Worm (Caenorhabditis elegans): ENCODE results near the gene Y42H9AR.4.

The Y42H9AR.4 gene

ce11 chrIV:8107502-8107901, 4.5 kb downstream of the Y42H9AR.4 start, which contains the start of gene rabs-5:
TSS of gene rabs-5 (minus strand) at chrIV:8107602.
- TF ChIP-seq elt-2 (tag; optimal IDR thresholded peaks at IDR 0.05) = no peak
- TF ChIP-seq lin-39 (tag; optimal IDR thresholded peaks at IDR 0.05) = no peak
- TF ChIP-seq ceh-82 (tag; optimal IDR thresholded peaks at IDR 0.05) = no peak
- TF ChIP-seq elt-3 (tag; optimal IDR thresholded peaks at IDR 0.05) = no peak
- TF ChIP-seq fkh-10 (GFP tag; optimal IDR thresholded peaks at IDR 0.05) = no peak
- TF ChIP-seq nhr-77 (tag; optimal IDR thresholded peaks at IDR 0.05) = no peak
- no peak for TF ChIP-seq nhr-23 (tag; optimal IDR thresholded peaks at IDR 0.05)
- no peak for TF ChIP-seq egl-27 (tag; optimal IDR thresholded peaks at IDR 0.05)
- TF ChIP-seq jun-1 (tag; optimal IDR thresholded peaks at IDR 0.05) = no peak
- TF ChIP-seq mdl-1 (tag; optimal IDR thresholded peaks at IDR 0.05) = no peak

ce11 chrIV:8105083-8105482, 6.9 kb downstream of the Y42H9AR.4 start:
- TF ChIP-seq daf-12 (tag; optimal IDR thresholded peaks at IDR 0.05) = no peak
- TF ChIP-seq egl-5 (tag; optimal IDR thresholded peaks at IDR 0.05) = no peak
- no peak for TF ChIP-seq nhr-77 (tag; optimal IDR thresholded peaks at IDR 0.05)
- TF ChIP-seq ztf-4 (tag; optimal IDR thresholded peaks at IDR 0.05) = no peak
- no peak for TF ChIP-seq zag-1 (tag; optimal IDR thresholded peaks at IDR 0.05)
- no peak for TF ChIP-seq ama-1 (optimal IDR thresholded peaks at IDR 0.05)
- no peak for TF ChIP-seq R02D3.7 (tag; optimal IDR thresholded peaks at IDR 0.05)
- no peak for TF ChIP-seq elt-1 (tag; optimal IDR thresholded peaks at IDR 0.05)
- no peak for TF ChIP-seq ceh-9 (tag; optimal IDR thresholded peaks at IDR 0.05)
- TF ChIP-seq lin-15B (tag; optimal IDR thresholded peaks at IDR 0.05) = no peak
- no peak for TF ChIP-seq lsy-12 (tag; optimal IDR thresholded peaks at IDR 0.05)
- no peak for TF ChIP-seq elt-3 (tag; optimal IDR thresholded peaks at IDR 0.05)
- TF ChIP-seq ceh-16 (tag; optimal IDR thresholded peaks at IDR 0.05) = no peak

ce11 chrIV:8103196-8103595, 8.8 kb downstream of the Y42H9AR.4 start:
- TF ChIP-seq unc-62 (GFP tag; optimal IDR thresholded peaks at IDR 0.05) (no peak), ceh-82 (tag; optimal IDR thresholded peaks at IDR 0.05) (no peak), nhr-43 (tag; optimal IDR thresholded peaks at IDR 0.05; ENCODE audit: poor library complexity, severe bottlenecking) (peak; percentile 66), fkh-2 (tag; optimal IDR thresholded peaks at IDR 0.05) (no peak), nhr-11 (tag; optimal IDR thresholded peaks at IDR 0.05) (no peak), ztf-11 (tag; optimal IDR thresholded peaks at IDR 0.05) (no peak), elt-3 (tag; optimal IDR thresholded peaks at IDR 0.05) (peak in 1 of 3 experiments; percentile 16), elt-2 (tag; optimal IDR thresholded peaks at IDR 0.05) (no peak), mdl-1 (tag; optimal IDR thresholded peaks at IDR 0.05) (no peak), unc-39 (tag; optimal IDR thresholded peaks at IDR 0.05) (no peak), nhr-67 (tag; optimal IDR thresholded peaks at IDR 0.05) (no peak), nhr-23 (tag; optimal IDR thresholded peaks at IDR 0.05) (peak; percentile 17)

- TF ChIP-seq pqm-1 (tag; optimal IDR thresholded peaks at IDR 0.05) = no peak
- no peak for TF ChIP-seq nhr-11 (tag; optimal IDR thresholded peaks at IDR 0.05)
- no peak for TF ChIP-seq tbx-2 (tag; optimal IDR thresholded peaks at IDR 0.05)
- TF ChIP-seq nhr-76 (tag; optimal IDR thresholded peaks at IDR 0.05) = no peak
- peak in 1 of 3 experiments; percentile 39 for TF ChIP-seq elt-3 (tag; optimal IDR thresholded peaks at IDR 0.05)
- no peak for TF ChIP-seq snpc-4 (tag; optimal IDR thresholded peaks at IDR 0.05)
Observed at ce11 chrIV:8102231-8102630, 9.8 kb downstream of the Y42H9AR.4 start, which contains the start of gene Y42H9AR.5. TSS of gene Y42H9AR.5 (plus strand) at chrIV:8102531.

ce11 chrIV:8099601-8100000, 12.4 kb downstream of the Y42H9AR.4 start, which contains the start of gene Y42H9AR.2:
TSS of gene Y42H9AR.2 (plus strand) at chrIV:8099901.
- TF ChIP-seq R02D3.7 (tag; optimal IDR thresholded peaks at IDR 0.05) (no peak), jun-1 (tag; optimal IDR thresholded peaks at IDR 0.05) (no peak), ama-1 (optimal IDR thresholded peaks at IDR 0.05) (no peak), ceh-28 (tag; optimal IDR thresholded peaks at IDR 0.05) (no peak), elt-2 (tag; optimal IDR thresholded peaks at IDR 0.05) (no peak), ceh-82 (tag; optimal IDR thresholded peaks at IDR 0.05) (no peak), sea-2 (GFP tag; optimal IDR thresholded peaks at IDR 0.05) (no peak), ceh-9 (tag; optimal IDR thresholded peaks at IDR 0.05) (no peak), nhr-237 (tag; optimal IDR thresholded peaks at IDR 0.05) (no peak), daf-12 (tag; optimal IDR thresholded peaks at IDR 0.05) (no peak), unc-62 (GFP tag; optimal IDR thresholded peaks at IDR 0.05) (no peak), pqm-1 (tag; optimal IDR thresholded peaks at IDR 0.05) (no peak), nhr-76 (tag; optimal IDR thresholded peaks at IDR 0.05) (no peak), elt-1 (tag; optimal IDR thresholded peaks at IDR 0.05) (no peak), snpc-4 (tag; optimal IDR thresholded peaks at IDR 0.05) (no peak), aly-2 (tag; optimal IDR thresholded peaks at IDR 0.05) (no peak), fos-1 (tag; optimal IDR thresholded peaks at IDR 0.05) (no peak), pha-4 (tag; optimal IDR thresholded peaks at IDR 0.05) (no peak), unc-39 (tag; optimal IDR thresholded peaks at IDR 0.05) (no peak), fkh-10 (GFP tag; optimal IDR thresholded peaks at IDR 0.05) (no peak)

Measured in whole organism, L3 larva.